Fruit fly (Drosophila melanogaster) whole organism, prepupa: ENCODE results near the gene CG13062.

Experiments
- CG10631 ChIP-seq: fragments of 200-800 bp; sonication (Bioruptor generic); optimal IDR thresholded peaks from 2 replicates; lab custom pipeline; 2016; ENCODE audit warnings: missing biosample characterization, missing genetic modification characterization
- CG11294 ChIP-seq: fragments of 200-800 bp; sonication (Bioruptor generic); IDR thresholded peaks from 2 replicates; pipeline ENCODE4 v1.3.6; 2022; ENCODE audit warnings: missing biosample characterization, missing genetic modification characterization
- CG11762 ChIP-seq: fragments of 200-800 bp; sonication (Bioruptor generic); optimal IDR thresholded peaks from 3 replicates; lab custom pipeline; 2016; ENCODE audit warnings: missing biosample characterization, missing genetic modification characterization; ENCODE audit not compliant: insufficient read depth
- CG11902 ChIP-seq: fragments of 200-800 bp; sonication (Bioruptor generic); optimal IDR thresholded peaks from 3 replicates; lab custom pipeline; 2016; ENCODE audit warnings: missing biosample characterization, missing genetic modification characterization
- CG16779 ChIP-seq: fragments of 200-800 bp; sonication (Bioruptor generic); optimal IDR thresholded peaks from 3 replicates; lab custom pipeline; 2017; ENCODE audit warnings: missing biosample characterization, mild to moderate bottlenecking, missing genetic modification characterization
- CG3032 ChIP-seq: fragments of 200-800 bp; optimal IDR thresholded peaks from 2 replicates; lab custom pipeline; 2019; ENCODE audit warnings: missing biosample characterization, mild to moderate bottlenecking, missing genetic modification characterization, moderate library complexity
- CG31627 ChIP-seq: fragments of 200-800 bp; sonication (Bioruptor generic); optimal IDR thresholded peaks from 3 replicates; lab custom pipeline; 2016; ENCODE audit warnings: missing biosample characterization, missing genetic modification characterization
- CG32006 ChIP-seq: fragments of 200-800 bp; sonication (Bioruptor generic); optimal IDR thresholded peaks from 3 replicates; lab custom pipeline; 2017; ENCODE audit warnings: missing biosample characterization, mild to moderate bottlenecking, missing genetic modification characterization
- CG34406 ChIP-seq: fragments of 200-800 bp; sonication (Bioruptor generic); optimal IDR thresholded peaks from 3 replicates; lab custom pipeline; 2016; ENCODE audit warnings: missing biosample characterization, missing genetic modification characterization
- CG3919 ChIP-seq: fragments of 200-800 bp; sonication (Bioruptor generic); optimal IDR thresholded peaks from 3 replicates; lab custom pipeline; 2016; ENCODE audit warnings: missing biosample characterization, missing genetic modification characterization
- CG4318 ChIP-seq: fragments of 200-800 bp; sonication (Bioruptor generic); optimal IDR thresholded peaks from 3 replicates; lab custom pipeline; 2017; ENCODE audit warnings: missing biosample characterization, mild to moderate bottlenecking, missing genetic modification characterization
- CG6276 ChIP-seq: fragments of 200-800 bp; sonication (Bioruptor generic); optimal IDR thresholded peaks from 2 replicates; lab custom pipeline; 2017; ENCODE audit warnings: missing biosample characterization, mild to moderate bottlenecking, missing genetic modification characterization
- CG6808 ChIP-seq: fragments of 200-800 bp; sonication (Bioruptor generic); optimal IDR thresholded peaks from 3 replicates; lab custom pipeline; 2017; ENCODE audit warnings: missing biosample characterization, missing genetic modification characterization, mild to moderate bottlenecking, moderate library complexity, missing genetic modification reagents
- CG6854 ChIP-seq: fragments of 200-800 bp; sonication (Bioruptor generic); optimal IDR thresholded peaks from 2 replicates; lab custom pipeline; 2017; ENCODE audit warnings: missing biosample characterization, mild to moderate bottlenecking, missing genetic modification characterization
- CG7368 ChIP-seq: fragments of 200-800 bp; sonication (Bioruptor generic); optimal IDR thresholded peaks from 3 replicates; lab custom pipeline; 2016; ENCODE audit warnings: missing biosample characterization, missing genetic modification characterization
- CG8119 ChIP-seq: fragments of 200-800 bp; sonication (Bioruptor generic); IDR thresholded peaks from 3 replicates; pipeline ENCODE4 v1.3.6; 2022; ENCODE audit warnings: missing biosample characterization, missing genetic modification characterization
- CG8319 ChIP-seq: fragments of 200-800 bp; sonication (Bioruptor generic); optimal IDR thresholded peaks from 3 replicates; lab custom pipeline; 2016; ENCODE audit warnings: missing biosample characterization, missing genetic modification characterization
- Eip75B ChIP-seq: fragments of 200-800 bp; sonication (Bioruptor generic); optimal IDR thresholded peaks from 3 replicates; lab custom pipeline; 2016; ENCODE audit warnings: missing biosample characterization, missing genetic modification characterization
- Eip78C ChIP-seq: fragments of 200-800 bp; sonication (Bioruptor generic); peaks from one replicate; lab custom pipeline; 2016; ENCODE audit warnings: missing biosample characterization, missing genetic modification characterization
- Eip93F ChIP-seq: fragments of 200-800 bp; sonication (Bioruptor generic); optimal IDR thresholded peaks from 2 replicates; lab custom pipeline; 2016; ENCODE audit warnings: missing biosample characterization, mild to moderate bottlenecking, missing genetic modification characterization
- Ets21C ChIP-seq: fragments of 200-800 bp; sonication (Bioruptor generic); optimal IDR thresholded peaks from 3 replicates; lab custom pipeline; 2016; ENCODE audit warnings: missing biosample characterization, missing genetic modification characterization
- Ets96B ChIP-seq: fragments of 200-800 bp; optimal IDR thresholded peaks from 2 replicates; lab custom pipeline; 2019; ENCODE audit warnings: missing biosample characterization, mild to moderate bottlenecking, missing genetic modification characterization, moderate library complexity
- Hr38 ChIP-seq: sonication (Bioruptor generic); optimal IDR thresholded peaks from 2 replicates; lab custom pipeline; 2016; ENCODE audit warnings: missing biosample characterization, missing genetic modification characterization
- Hr4 ChIP-seq: fragments of 200-800 bp; sonication (Bioruptor generic); optimal IDR thresholded peaks from 3 replicates; lab custom pipeline; 2016; ENCODE audit warnings: missing biosample characterization, missing genetic modification characterization
- Lpt ChIP-seq: fragments of 200-800 bp; sonication (Bioruptor generic); optimal IDR thresholded peaks from 3 replicates; lab custom pipeline; 2016; ENCODE audit warnings: missing biosample characterization, missing genetic modification characterization
- Met ChIP-seq: fragments of 200-800 bp; sonication (Bioruptor generic); optimal IDR thresholded peaks from 3 replicates; lab custom pipeline; 2016; ENCODE audit warnings: missing biosample characterization, missing genetic modification characterization
- OdsH ChIP-seq: fragments of 200-800 bp; sonication (Bioruptor generic); optimal IDR thresholded peaks from 3 replicates; lab custom pipeline; 2016; ENCODE audit warnings: missing biosample characterization, missing genetic modification characterization
- Smox ChIP-seq: fragments of 200-800 bp; sonication (Bioruptor generic); optimal IDR thresholded peaks from 3 replicates; lab custom pipeline; 2016; ENCODE audit warnings: missing biosample characterization, missing genetic modification characterization
- Sox102F ChIP-seq: fragments of 200-800 bp; sonication (Bioruptor generic); optimal IDR thresholded peaks from 2 replicates; lab custom pipeline; 2016; ENCODE audit warnings: missing biosample characterization, mild to moderate bottlenecking, missing genetic modification characterization
- Sox14 ChIP-seq: fragments of 200-800 bp; sonication (Bioruptor generic); optimal IDR thresholded peaks from 3 replicates; lab custom pipeline; 2016; ENCODE audit warnings: missing biosample characterization, missing genetic modification characterization
- Sox15 ChIP-seq: fragments of 200-800 bp; sonication (Bioruptor generic); optimal IDR thresholded peaks from 3 replicates; lab custom pipeline; 2016; ENCODE audit warnings: missing biosample characterization, missing genetic modification characterization
- acj6 ChIP-seq: fragments of 200-800 bp; sonication (Bioruptor generic); optimal IDR thresholded peaks from 3 replicates; lab custom pipeline; 2016; ENCODE audit warnings: missing biosample characterization, missing genetic modification characterization
- cyc ChIP-seq: fragments of 200-800 bp; sonication (Bioruptor generic); optimal IDR thresholded peaks from 3 replicates; lab custom pipeline; 2016; ENCODE audit warnings: missing biosample characterization, missing genetic modification characterization
- dac ChIP-seq: fragments of 200-800 bp; sonication (Bioruptor generic); optimal IDR thresholded peaks from 2 replicates; lab custom pipeline; 2017; ENCODE audit warnings: missing biosample characterization, mild to moderate bottlenecking, missing genetic modification characterization
- dsx ChIP-seq: fragments of 200-800 bp; optimal IDR thresholded peaks from 3 replicates; lab custom pipeline; 2019; ENCODE audit warnings: missing biosample characterization, mild to moderate bottlenecking, missing genetic modification characterization, moderate library complexity; ENCODE audit not compliant: poor library complexity, severe bottlenecking
- fd59A ChIP-seq: fragments of 200-800 bp; sonication (Bioruptor generic); optimal IDR thresholded peaks from 2 replicates; lab custom pipeline; 2017; ENCODE audit warnings: missing biosample characterization, mild to moderate bottlenecking, missing genetic modification characterization, missing genetic modification reagents
- fd85E ChIP-seq: fragments of 200-800 bp; sonication (Bioruptor generic); optimal IDR thresholded peaks from 3 replicates; lab custom pipeline; 2016; ENCODE audit warnings: missing biosample characterization, missing genetic modification characterization
- fkh ChIP-seq: fragments of 200-800 bp; sonication (Bioruptor generic); optimal IDR thresholded peaks from 3 replicates; lab custom pipeline; 2017; ENCODE audit warnings: missing biosample characterization, mild to moderate bottlenecking, missing genetic modification characterization, moderate library complexity
- lz ChIP-seq: fragments of 200-800 bp; sonication (Bioruptor generic); optimal IDR thresholded peaks from 3 replicates; lab custom pipeline; 2016; ENCODE audit warnings: missing biosample characterization, missing genetic modification characterization
- net ChIP-seq: fragments of 200-800 bp; sonication (Bioruptor generic); optimal IDR thresholded peaks from 3 replicates; lab custom pipeline; 2016; ENCODE audit warnings: missing biosample characterization, missing genetic modification characterization
- salr ChIP-seq, 2 experiments: fragments of 200-800 bp; sonication (Bioruptor generic); optimal IDR thresholded peaks; 3 replicates each; lab custom pipeline; 2016 to 2018; ENCODE audit warnings: missing biosample characterization in 2 of 2, missing genetic modification characterization in 2 of 2, mild to moderate bottlenecking in 1 of 2
- spab ChIP-seq: fragments of 200-800 bp; sonication (Bioruptor generic); optimal IDR thresholded peaks from 2 replicates; lab custom pipeline; 2017; ENCODE audit warnings: missing biosample characterization, mild to moderate bottlenecking, missing genetic modification characterization, missing genetic modification reagents
- ss ChIP-seq, 2 experiments: fragments of 200-800 bp; sonication (Bioruptor generic); optimal IDR thresholded peaks; 2 replicates in 1 of 2; 3 replicates in 1 of 2; lab custom pipeline; 2017 to 2018; ENCODE audit warnings: mild to moderate bottlenecking in 2 of 2, missing biosample characterization in 2 of 2, missing genetic modification characterization in 2 of 2, moderate library complexity in 1 of 2
- svp ChIP-seq: fragments of 200-800 bp; sonication (Bioruptor generic); peaks from one replicate; lab custom pipeline; 2016; ENCODE audit warnings: missing biosample characterization, missing genetic modification characterization
- vri ChIP-seq: fragments of 200-800 bp; sonication (Bioruptor generic); optimal IDR thresholded peaks from 3 replicates; lab custom pipeline; 2016; ENCODE audit warnings: missing biosample characterization, mild to moderate bottlenecking, missing genetic modification characterization

The CG13062 gene

dm6 chr3L:16361200-16361815 lies 47.2 kb downstream of the CG13062 start (continued):
- TF ChIP-seq CG8119 (peak; percentile 72; the same call in 2 of the 3 replicates), Ets96B (peak; percentile 96), Hr38 (GFP tag; lab: Kevin White, UChicago) (no peak), CG3919 (peak; percentile 58), Sox14 (GFP tag; lab: Kevin White, UChicago) (peak; percentile 82), CG8319 (GFP tag; lab: Kevin White, UChicago) (peak; percentile 79), Sox102F (GFP tag; lab: Kevin White, UChicago) (peak; percentile 66), fd85E (GFP tag; lab: Kevin White, UChicago) (peak; percentile 15), lz (GFP tag; lab: Kevin White, UChicago) (peak; percentile 71)

DNA sequence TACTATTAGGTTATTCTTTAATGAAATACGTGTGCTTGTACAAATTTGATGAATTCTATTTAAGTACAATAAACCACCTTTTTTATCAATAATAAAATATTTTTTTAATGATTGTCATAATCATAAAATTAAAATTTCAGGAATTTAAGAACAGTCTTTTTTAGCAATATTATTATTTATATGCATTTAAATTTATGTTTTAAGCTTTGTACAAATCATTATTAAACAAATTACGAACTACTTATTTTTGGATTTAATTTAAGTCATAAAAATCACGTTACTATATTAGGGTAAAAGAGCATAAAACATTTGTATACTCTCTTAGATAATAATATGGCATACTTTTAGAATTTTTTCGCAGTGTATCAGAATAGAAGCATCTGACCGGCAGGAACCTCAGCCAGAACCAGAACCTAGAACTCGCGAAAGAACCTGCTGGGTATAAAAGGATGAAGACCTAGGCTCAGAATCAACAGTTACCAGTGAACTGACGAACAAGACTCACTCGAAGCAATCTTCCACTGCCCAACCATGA lies 48.1 kb downstream of the CG13062 start, which contains the start of gene Cpr72Ea:
TSS of gene Cpr72Ea (plus strand) at position 485 of the 535 bp plus-strand sequence.
- TF ChIP-seq dsx (peak; percentile 46), CG6854 (GFP tag; lab: Kevin White, UChicago) (no peak), Lpt (GFP tag; lab: Kevin White, UChicago) (no peak), Sox102F (GFP tag; lab: Kevin White, UChicago) (no peak), CG10631 (peak; percentile 6), CG32006 (GFP tag; lab: Kevin White, UChicago) (no peak), svp (GFP tag; lab: Kevin White, UChicago) (no peak), Ets96B (peak; percentile 37), ss (GFP tag; optimal IDR thresholded peaks at IDR 0.05; lab: Kevin White, UChicago) (peak; percentile 4 to 36), Smox (GFP tag; lab: Kevin White, UChicago) (no peak), spab (peak; percentile 27), CG6808 (GFP tag; lab: Kevin White, UChicago) (peak; percentile 52), Hr4 (GFP tag; lab: Kevin White, UChicago) (no peak), CG7368 (GFP tag; lab: Kevin White, UChicago) (no peak), CG11902 (no peak), Eip78C (GFP tag; lab: Kevin White, UChicago) (peak; percentile 31), Ets21C (GFP tag; lab: Kevin White, UChicago) (no peak), fd59A (GFP tag; lab: Kevin White, UChicago) (peak; percentile 14), CG11294 (GFP tag; lab: Robert Waterston, UW) (no peak), CG3032 (peak; percentile 66), cyc (no peak), CG8319 (GFP tag; lab: Kevin White, UChicago) (no peak), Sox14 (GFP tag; lab: Kevin White, UChicago) (no peak), Met (no peak), Eip75B (no peak), CG16779 (tag; lab: Kevin White, UChicago) (no peak), Eip93F (GFP tag; lab: Kevin White, UChicago) (no peak)

DNA sequence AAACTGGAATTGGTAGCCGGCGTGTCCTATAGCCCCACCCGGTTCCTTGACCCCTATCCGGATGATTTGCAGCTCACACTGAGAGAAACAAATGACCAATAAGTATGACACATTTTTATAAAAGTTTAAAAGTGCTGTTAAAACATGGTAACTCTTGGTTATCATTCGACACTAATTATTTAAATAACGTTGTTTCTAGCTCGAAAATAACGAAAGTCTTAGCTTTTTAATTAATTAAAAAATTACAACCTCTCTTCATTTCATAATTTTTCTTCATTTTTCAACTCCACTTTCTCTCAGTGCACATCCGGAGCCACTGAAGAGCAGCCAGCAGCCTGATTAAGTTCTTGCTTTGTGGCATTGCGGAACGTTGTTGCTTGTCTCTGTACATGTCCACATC lies 50.1 kb downstream of the CG13062 start:
- TF ChIP-seq svp (GFP tag; lab: Kevin White, UChicago): peak; percentile 94
- peak; percentile 65 for TF ChIP-seq Sox15
- TF ChIP-seq Smox (GFP tag; lab: Kevin White, UChicago): peak; percentile 85
- peak; percentile 67 for TF ChIP-seq vri (GFP tag; lab: Kevin White, UChicago)
- peak; percentile 87 for TF ChIP-seq fd59A (GFP tag; lab: Kevin White, UChicago)
- peak; percentile 83 for TF ChIP-seq lz (GFP tag; lab: Kevin White, UChicago)
- peak; percentile 78 for TF ChIP-seq CG31627 (GFP tag; lab: Kevin White, UChicago)
- TF ChIP-seq CG6854 (GFP tag; lab: Kevin White, UChicago): peak; percentile 64
- no peak for TF ChIP-seq dac
- peak; percentile 88 for TF ChIP-seq net (GFP tag; lab: Kevin White, UChicago)
- TF ChIP-seq acj6 (GFP tag; lab: Kevin White, UChicago): peak; percentile 88
- peak; percentile 81 for TF ChIP-seq CG8119
- peak; percentile 93 for TF ChIP-seq Eip75B
- peak; percentile 91 to 94 for TF ChIP-seq ss (GFP tag; optimal IDR thresholded peaks at IDR 0.05; lab: Kevin White, UChicago)
- peak; percentile 84 for TF ChIP-seq CG11762
- TF ChIP-seq salr (GFP tag; optimal IDR thresholded peaks at IDR 0.05; lab: Kevin White, UChicago): peak; percentile 75
- peak; percentile 39 for TF ChIP-seq CG4318
- TF ChIP-seq dsx: peak; percentile 90
- peak; percentile 77 for TF ChIP-seq CG7368 (GFP tag; lab: Kevin White, UChicago)
- TF ChIP-seq fkh: no peak
- TF ChIP-seq CG6276 (GFP tag; lab: Kevin White, UChicago): peak; percentile 31
- TF ChIP-seq CG6808 (GFP tag; lab: Kevin White, UChicago): peak; percentile 92
- peak; percentile 85 for TF ChIP-seq Sox102F (GFP tag; lab: Kevin White, UChicago)
- peak; percentile 89 for TF ChIP-seq CG34406 (GFP tag; lab: Kevin White, UChicago)
- TF ChIP-seq OdsH (GFP tag; lab: Kevin White, UChicago): peak; percentile 87
